Fruit fly (Drosophila melanogaster) whole organism, embryonic: ENCODE results near the gene CG6937.
A peak's percentile ranks its signal among the peaks of the same experiment; 100 is the strongest.

Experiments
- Awh ChIP-seq: fragments of 200-800 bp; sonication (Bioruptor generic); IDR thresholded peaks from 2 replicates; pipeline ENCODE4, ENCODE4 v1.3.6; 2022; ENCODE audit warnings: missing biosample characterization, missing genetic modification characterization
- Bdp1 ChIP-seq: fragments of 200-800 bp; sonication (Bioruptor generic); optimal IDR thresholded peaks from 3 replicates; lab custom pipeline; 2016; ENCODE audit warnings: missing biosample characterization, missing genetic modification characterization
- C15 ChIP-seq: fragments of 200-800 bp; sonication (Bioruptor generic); IDR thresholded peaks from 3 replicates; pipeline ENCODE4 v1.3.6; 2022; ENCODE audit warnings: missing biosample characterization, missing genetic modification characterization
- CG10147 ChIP-seq: fragments of 200-800 bp; sonication (Bioruptor generic); optimal IDR thresholded peaks from 2 replicates; lab custom pipeline; 2019; ENCODE audit warnings: missing biosample characterization, mild to moderate bottlenecking, missing genetic modification characterization, moderate library complexity
- CG10366 ChIP-seq: fragments of 200-800 bp; sonication (Bioruptor generic); IDR thresholded peaks from 2 replicates; pipeline ENCODE4 v1.3.6; 2022; ENCODE audit warnings: missing biosample characterization, missing genetic modification characterization
- CG10959 ChIP-seq: fragments of 200-800 bp; sonication (Bioruptor generic); IDR thresholded peaks from 2 replicates; pipeline ENCODE4 v1.3.6; 2022; ENCODE audit warnings: missing biosample characterization, missing genetic modification characterization
- CG12942 ChIP-seq: fragments of 200-800 bp; sonication (Bioruptor generic); optimal IDR thresholded peaks from 3 replicates; lab custom pipeline; 2016; ENCODE audit warnings: missing biosample characterization, missing genetic modification characterization
- CG13123 ChIP-seq: fragments of 200-800 bp; sonication (Bioruptor generic); optimal IDR thresholded peaks from 2 replicates; lab custom pipeline; 2016; ENCODE audit warnings: missing biosample characterization, missing genetic modification characterization
- CG13296 ChIP-seq: fragments of 200-800 bp; sonication (Bioruptor generic); optimal IDR thresholded peaks from 3 replicates; lab custom pipeline; 2018; ENCODE audit warnings: missing biosample characterization, mild to moderate bottlenecking, missing genetic modification characterization
- CG13424 ChIP-seq: fragments of 200-800 bp; sonication (Bioruptor generic); optimal IDR thresholded peaks from 2 replicates; lab custom pipeline; 2019; ENCODE audit warnings: missing biosample characterization, mild to moderate bottlenecking, missing genetic modification characterization, moderate library complexity
- CG14860 ChIP-seq: fragments of 200-800 bp; sonication (Bioruptor generic); IDR thresholded peaks from 3 replicates; pipeline ENCODE4 v1.3.6; 2022; ENCODE audit warnings: missing biosample characterization, missing genetic modification characterization; ENCODE audit not compliant: partially characterized antibody
- CG17361 ChIP-seq: fragments of 200-800 bp; sonication (Bioruptor generic); IDR thresholded peaks from 3 replicates; pipeline ENCODE4 v1.3.6; 2022; ENCODE audit warnings: missing biosample characterization, missing genetic modification characterization
- CG17612 ChIP-seq: fragments of 200-800 bp; sonication (Bioruptor generic); IDR thresholded peaks from 2 replicates; pipeline ENCODE4 v1.3.6; 2022; ENCODE audit warnings: missing biosample characterization, missing genetic modification characterization
- CG1792 ChIP-seq: fragments of 200-800 bp; sonication (Bioruptor generic); optimal IDR thresholded peaks from 2 replicates; lab custom pipeline; 2016; ENCODE audit warnings: missing biosample characterization, missing genetic modification characterization
- CG2120 ChIP-seq: fragments of 200-800 bp; sonication (Bioruptor generic); optimal IDR thresholded peaks from 3 replicates; lab custom pipeline; 2016; ENCODE audit warnings: missing biosample characterization, missing genetic modification characterization
- CG2199 ChIP-seq: fragments of 200-800 bp; sonication (Bioruptor generic); IDR thresholded peaks from 3 replicates; pipeline ENCODE4 v1.3.6; 2022; ENCODE audit warnings: missing biosample characterization, missing genetic modification characterization
- CG30431 ChIP-seq: fragments of 200-800 bp; sonication (Bioruptor generic); optimal IDR thresholded peaks from 2 replicates; lab custom pipeline; 2017; ENCODE audit warnings: missing biosample characterization, missing genetic modification characterization
- CG3163 ChIP-seq: fragments of 200-800 bp; sonication (Bioruptor generic); optimal IDR thresholded peaks from 3 replicates; lab custom pipeline; 2016; ENCODE audit warnings: missing biosample characterization, missing genetic modification characterization
- CG3281 ChIP-seq: fragments of 200-800 bp; sonication (Bioruptor generic); optimal IDR thresholded peaks from 3 replicates; lab custom pipeline; 2017; ENCODE audit warnings: missing biosample characterization, mild to moderate bottlenecking, missing genetic modification characterization
- CG33213 ChIP-seq: fragments of 200-800 bp; sonication (Bioruptor generic); optimal IDR thresholded peaks from 3 replicates; lab custom pipeline; 2016; ENCODE audit warnings: missing biosample characterization, missing genetic modification characterization
- CG3726 ChIP-seq: fragments of 200-800 bp; sonication (Bioruptor generic); IDR thresholded peaks from 3 replicates; pipeline ENCODE4, ENCODE4 v1.3.6; 2022; ENCODE audit warnings: missing biosample characterization, missing genetic modification characterization
- CG7357 ChIP-seq: fragments of 200-800 bp; sonication (Bioruptor generic); IDR thresholded peaks from 3 replicates; pipeline ENCODE4 v1.3.6; 2022; ENCODE audit warnings: missing biosample characterization, missing genetic modification characterization
- CG8478 ChIP-seq: fragments of >200 bp; optimal IDR thresholded peaks from 2 replicates; lab custom pipeline; 2018
- CG9932 ChIP-seq: fragments of 200-800 bp; sonication (Bioruptor generic); IDR thresholded peaks from 2 replicates; pipeline ENCODE4 v1.3.6; 2022; ENCODE audit warnings: missing biosample characterization, missing genetic modification characterization
- HLH54F ChIP-seq: fragments of 200-800 bp; sonication (Bioruptor generic); optimal IDR thresholded peaks from 3 replicates; lab custom pipeline; 2016; ENCODE audit warnings: missing biosample characterization, missing genetic modification characterization
- Lhr ChIP-seq: fragments of 200-800 bp; sonication (Bioruptor generic); optimal IDR thresholded peaks from 3 replicates; lab custom pipeline; 2017; ENCODE audit warnings: mild to moderate bottlenecking, missing biosample characterization, missing genetic modification reagents, missing genetic modification characterization
- Nf-YC ChIP-seq: fragments of 200-800 bp; optimal IDR thresholded peaks from 3 replicates; lab custom pipeline; 2019; ENCODE audit warnings: missing biosample characterization, mild to moderate bottlenecking, missing genetic modification characterization, moderate library complexity
- Sry-δ ChIP-seq: fragments of 200-800 bp; sonication (Bioruptor generic); optimal IDR thresholded peaks from 2 replicates; lab custom pipeline; 2016; ENCODE audit warnings: missing biosample characterization, missing genetic modification characterization
- Ssrp ChIP-seq: fragments of 200-800 bp; sonication (Bioruptor generic); optimal IDR thresholded peaks from 2 replicates; lab custom pipeline; 2018; ENCODE audit warnings: missing biosample characterization, mild to moderate bottlenecking, missing genetic modification characterization, moderate library complexity
- al ChIP-seq: fragments of 200-800 bp; sonication (Bioruptor generic); IDR thresholded peaks from 2 replicates; pipeline ENCODE4 v1.3.6; 2022; ENCODE audit warnings: missing biosample characterization, missing genetic modification characterization
- amos ChIP-seq: fragments of 200-800 bp; sonication (Bioruptor generic); IDR thresholded peaks from 2 replicates; pipeline ENCODE4 v1.3.6; 2022; ENCODE audit warnings: missing biosample characterization, missing genetic modification characterization; ENCODE audit not compliant: partially characterized antibody
- bab2 ChIP-seq: fragments of 200-800 bp; sonication (Bioruptor generic); optimal IDR thresholded peaks from 2 replicates; lab custom pipeline; 2016; ENCODE audit warnings: missing biosample characterization, missing genetic modification characterization
- crol ChIP-seq: fragments of 200-800 bp; sonication (Bioruptor generic); IDR thresholded peaks from 2 replicates; pipeline ENCODE4 v1.3.6; 2022; ENCODE audit warnings: missing biosample characterization, missing genetic modification characterization
- fd64A ChIP-seq: fragments of 200-800 bp; sonication (Bioruptor generic); optimal IDR thresholded peaks from 3 replicates; lab custom pipeline; 2018; ENCODE audit warnings: missing biosample characterization, mild to moderate bottlenecking, missing genetic modification characterization
- gro ChIP-seq: fragments of 200-800 bp; sonication (Bioruptor generic); optimal IDR thresholded peaks from 2 replicates; lab custom pipeline; 2016; ENCODE audit warnings: missing biosample characterization, missing genetic modification characterization
- gsb-n ChIP-seq: fragments of 200-800 bp; sonication (Bioruptor generic); optimal IDR thresholded peaks from 3 replicates; lab custom pipeline; 2018; ENCODE audit warnings: missing biosample characterization, mild to moderate bottlenecking, missing genetic modification characterization
- gt ChIP-seq: fragments of 200-800 bp; sonication (Bioruptor generic); IDR thresholded peaks from 2 replicates; pipeline ENCODE4 v1.3.6; 2022; ENCODE audit warnings: missing biosample characterization, missing genetic modification characterization
- h ChIP-seq: fragments of >200 bp; optimal IDR thresholded peaks from 2 replicates; lab custom pipeline; 2017
- lmd ChIP-seq: fragments of 200-800 bp; sonication (Bioruptor generic); IDR thresholded peaks from 2 replicates; pipeline ENCODE4 v1.3.6; 2022; ENCODE audit warnings: missing biosample characterization, missing genetic modification characterization
- lov ChIP-seq, 2 experiments: fragments of 200-800 bp in 1 of 2; fragments of >200 bp in 1 of 2; sonication (Bioruptor generic) in 1 of 2; IDR thresholded peaks in 1 of 2; optimal IDR thresholded peaks in 1 of 2; 2 replicates in 1 of 2; 3 replicates in 1 of 2; pipeline versions ENCODE4 v1.3.6 to Lab custom; 2017 to 2022; ENCODE audit warnings: missing biosample characterization in 1 of 2, missing genetic modification characterization in 1 of 2
- mirr ChIP-seq: fragments of 200-800 bp; sonication (Bioruptor generic); optimal IDR thresholded peaks from 3 replicates; lab custom pipeline; 2018; ENCODE audit warnings: missing biosample characterization, mild to moderate bottlenecking, missing genetic modification characterization
- pan ChIP-seq, 4 experiments: fragments of >200 bp in 3 of 4; fragments of 200-800 bp in 1 of 4; sonication (Bioruptor generic) in 1 of 4; optimal IDR thresholded peaks in 3 of 4; IDR thresholded peaks in 1 of 4; 2 replicates each; pipeline versions ENCODE4 v1.3.6 to Lab custom; 2017 to 2022; ENCODE audit warnings: missing biosample characterization in 2 of 4, missing genetic modification characterization in 2 of 4, mixed read lengths in 1 of 4
- pita ChIP-seq: fragments of 200-800 bp; sonication (Bioruptor generic); optimal IDR thresholded peaks from 2 replicates; lab custom pipeline; 2017; ENCODE audit warnings: missing biosample characterization, mild to moderate bottlenecking, missing genetic modification characterization
- pros ChIP-seq: fragments of 200-800 bp; sonication (Bioruptor generic); optimal IDR thresholded peaks from 3 replicates; lab custom pipeline; 2019; ENCODE audit warnings: missing biosample characterization, mild to moderate bottlenecking, missing genetic modification characterization, moderate library complexity
- sna ChIP-seq: fragments of 200-800 bp; sonication (Bioruptor generic); IDR thresholded peaks from 2 replicates; pipeline ENCODE4 v1.3.6; 2022; ENCODE audit warnings: missing biosample characterization, missing genetic modification characterization; ENCODE audit not compliant: partially characterized antibody
- sr ChIP-seq: fragments of 200-800 bp; sonication (Bioruptor generic); IDR thresholded peaks from 3 replicates; pipeline ENCODE4 v1.3.6; 2022; ENCODE audit warnings: missing biosample characterization, missing genetic modification characterization
- ssp ChIP-seq: fragments of 200-800 bp; sonication (Bioruptor generic); IDR thresholded peaks from 2 replicates; pipeline ENCODE4 v1.3.6; 2022; ENCODE audit warnings: missing biosample characterization, missing genetic modification characterization
- trh ChIP-seq: fragments of 200-800 bp; sonication (Bioruptor generic); optimal IDR thresholded peaks from 2 replicates; lab custom pipeline; 2016; ENCODE audit warnings: missing biosample characterization, missing genetic modification characterization
- zen ChIP-seq: fragments of 200-800 bp; sonication (Bioruptor generic); optimal IDR thresholded peaks from 3 replicates; lab custom pipeline; 2018; ENCODE audit warnings: missing biosample characterization, mild to moderate bottlenecking, missing genetic modification characterization, moderate library complexity

The CG6937 gene

dm6 chr3R:22589311-22589710 lies 4.7 kb downstream of the CG6937 start (continued):
- TF ChIP-seq gsb-n (tag; lab: Kevin White, UChicago), result peak; percentile 69
- TF ChIP-seq CG10366 (GFP tag; lab: Robert Waterston, UW), result no peak
- TF ChIP-seq sna (GFP tag; lab: Robert Waterston, UW), result no peak
- TF ChIP-seq crol (GFP tag; lab: Robert Waterston, UW), result peak; percentile 51
- no peak for TF ChIP-seq CG10959 (GFP tag; lab: Robert Waterston, UW)
- TF ChIP-seq CG17612 (GFP tag; lab: Robert Waterston, UW), result no peak
- no peak for TF ChIP-seq CG2199 (GFP tag; lab: Robert Waterston, UW)
- peak; percentile 67 for TF ChIP-seq fd64A
- peak; percentile 12 for TF ChIP-seq Ssrp (tag; lab: Kevin White, UChicago)
- peak; percentile 31 for TF ChIP-seq bab2
- no peak for TF ChIP-seq CG9932
- peak; percentile 1 for TF ChIP-seq CG13296 (GFP tag; lab: Kevin White, UChicago)

- peak; percentile 33; the same call in 1 of the 2 replicates for TF ChIP-seq ssp (GFP tag; lab: Robert Waterston, UW)
- no peak for TF ChIP-seq gt (GFP tag; lab: Robert Waterston, UW)
- TF ChIP-seq CG3281, result no peak
- peak; percentile 88 for TF ChIP-seq CG17361
- no peak for TF ChIP-seq pita
- TF ChIP-seq al (GFP tag; lab: Robert Waterston, UW), result no peak
- peak; percentile 18 for TF ChIP-seq CG33213 (GFP tag; lab: Kevin White, UChicago)
- no peak for TF ChIP-seq pros
- no peak for TF ChIP-seq CG3163
- no peak for TF ChIP-seq CG1792 (GFP tag; lab: Kevin White, UChicago)
- TF ChIP-seq CG10147 (GFP tag; lab: Kevin White, UChicago), result peak; percentile 30
- TF ChIP-seq Sry-δ (GFP tag; lab: Kevin White, UChicago), result no peak
- TF ChIP-seq Nf-YC, result no peak
- peak; percentile 13 for TF ChIP-seq HLH54F (GFP tag; lab: Kevin White, UChicago)
- peak; percentile 71 for TF ChIP-seq Lhr (GFP tag; lab: Kevin White, UChicago)
- TF ChIP-seq CG12942 (GFP tag; lab: Kevin White, UChicago), result no peak
- TF ChIP-seq CG14860 (GFP tag; lab: Robert Waterston, UW), result no peak
- TF ChIP-seq CG13296 (GFP tag; lab: Kevin White, UChicago), result no peak
- TF ChIP-seq sr (GFP tag; lab: Robert Waterston, UW), result no peak
- TF ChIP-seq Bdp1 (GFP tag; lab: Kevin White, UChicago), result peak; percentile 32
- TF ChIP-seq CG13424, result peak; percentile 69
- TF ChIP-seq CG3726, result no peak
- peak; percentile 22 for TF ChIP-seq trh (GFP tag; lab: Kevin White, UChicago)
- peak; percentile 18 for TF ChIP-seq CG13123 (GFP tag; lab: Kevin White, UChicago)
- TF ChIP-seq CG2120, result peak; percentile 15
- peak in 1 of 2 experiments; percentile 45 for TF ChIP-seq pan (optimal IDR thresholded peaks at IDR 0.05; lab: Kevin White, UChicago)
- no peak for TF ChIP-seq pan (GFP tag; optimal IDR thresholded peaks at IDR 0.05 in 1 of 2, IDR thresholded peaks at IDR 0.05 in 1 of 2)
- TF ChIP-seq lov (optimal IDR thresholded peaks at IDR 0.05; lab: Kevin White, UChicago), result no peak
- no peak for TF ChIP-seq lov (GFP tag; IDR thresholded peaks at IDR 0.05; lab: Robert Waterston, UW)
- 0 out of 2 replicates have a peak, but pooled peaks have one; percentile 14 for TF ChIP-seq Awh (GFP tag; lab: Robert Waterston, UW)
- TF ChIP-seq CG8478 (lab: Kevin White, UChicago), result no peak
- no peak for TF ChIP-seq CG7357
- no peak for TF ChIP-seq mirr
- TF ChIP-seq h (lab: Kevin White, UChicago), result no peak
- TF ChIP-seq gro (GFP tag; lab: Kevin White, UChicago), result no peak
- peak; percentile 30; the same call in 1 of the 2 replicates for TF ChIP-seq lmd (GFP tag; lab: Robert Waterston, UW)
- TF ChIP-seq amos, result no peak
- no peak for TF ChIP-seq zen (tag; lab: Kevin White, UChicago)
- TF ChIP-seq CG30431, result peak; percentile 57
- TF ChIP-seq C15 (GFP tag; lab: Robert Waterston, UW), result no peak
These were observed 6.2 kb downstream of the CG6937 start for dm6 chr3R:22590668-22591275.
